Worm (Caenorhabditis elegans): ENCODE data around the gene mes-1.
A peak's percentile ranks its signal among the peaks of the same experiment; 100 is the strongest.

mes-1 gene

DNA sequence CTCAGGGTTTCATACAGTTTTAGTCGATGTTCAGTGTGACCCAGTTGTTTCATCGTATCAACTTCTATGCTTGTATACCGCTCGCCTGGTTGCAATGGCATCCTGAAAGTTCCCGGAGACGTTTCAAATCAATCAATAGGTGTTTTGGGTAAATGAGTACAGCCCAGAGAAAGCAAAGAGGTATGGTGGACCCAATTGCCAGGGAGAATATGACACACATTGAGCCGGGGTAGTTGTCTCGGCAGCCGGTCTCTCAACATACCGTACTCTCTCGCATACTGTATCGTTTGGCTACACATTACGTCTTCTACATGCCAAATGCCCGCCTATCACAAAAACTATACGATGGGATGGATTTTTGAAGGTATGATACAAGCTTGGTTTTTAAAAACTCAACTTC is 40.8 kb downstream of the mes-1 start, which contains the start of gene Y62H9A.9:
TSS of gene Y62H9A.9 (minus strand) at position 101 of the 400 bp plus-strand sequence.
- TF ChIP-seq ceh-83 (GFP tag; optimal IDR thresholded peaks at IDR 0.05) = no peak
- TF ChIP-seq sptf-1 (tag; optimal IDR thresholded peaks at IDR 0.05) = no peak
- TF ChIP-seq hlh-1 (tag; optimal IDR thresholded peaks at IDR 0.05) = no peak
- no peak for TF ChIP-seq nhr-12 (tag; optimal IDR thresholded peaks at IDR 0.05)
- TF ChIP-seq ham-2 (GFP tag; optimal IDR thresholded peaks at IDR 0.05) = no peak
- no peak for TF ChIP-seq snpc-4 (tag; optimal IDR thresholded peaks at IDR 0.05)
- no peak for TF ChIP-seq lin-13 (tag; optimal IDR thresholded peaks at IDR 0.05)
- no peak for TF ChIP-seq sem-2 (GFP tag; optimal IDR thresholded peaks at IDR 0.05)
- no peak for TF ChIP-seq nhr-28 (tag; optimal IDR thresholded peaks at IDR 0.05)
- TF ChIP-seq elt-1 (tag; optimal IDR thresholded peaks at IDR 0.05; ENCODE audit: borderline replicate concordance, insufficient read depth) = no peak
- TF ChIP-seq ceh-39 (tag; optimal IDR thresholded peaks at IDR 0.05) = no peak
- TF ChIP-seq ceh-43 (GFP tag; optimal IDR thresholded peaks at IDR 0.05) = no peak
- TF ChIP-seq zip-8 (tag; optimal IDR thresholded peaks at IDR 0.05) = no peak
- no peak for TF ChIP-seq drap-1 (GFP tag; optimal IDR thresholded peaks at IDR 0.05)
- no peak for TF ChIP-seq ztf-11 (tag; optimal IDR thresholded peaks at IDR 0.05)
- no peak for TF ChIP-seq M03D4.4 (tag; optimal IDR thresholded peaks at IDR 0.05)

- TF ChIP-seq mep-1 (tag; optimal IDR thresholded peaks at IDR 0.05) = peak; percentile 15
- no peak for TF ChIP-seq ztf-11 (tag; optimal IDR thresholded peaks at IDR 0.05)
- peak; percentile 27 for TF ChIP-seq ces-1 (GFP tag; optimal IDR thresholded peaks at IDR 0.05)
Measured at ce11 chrX:11899031-11899430, 41.8 kb downstream of the mes-1 start.

DNA sequence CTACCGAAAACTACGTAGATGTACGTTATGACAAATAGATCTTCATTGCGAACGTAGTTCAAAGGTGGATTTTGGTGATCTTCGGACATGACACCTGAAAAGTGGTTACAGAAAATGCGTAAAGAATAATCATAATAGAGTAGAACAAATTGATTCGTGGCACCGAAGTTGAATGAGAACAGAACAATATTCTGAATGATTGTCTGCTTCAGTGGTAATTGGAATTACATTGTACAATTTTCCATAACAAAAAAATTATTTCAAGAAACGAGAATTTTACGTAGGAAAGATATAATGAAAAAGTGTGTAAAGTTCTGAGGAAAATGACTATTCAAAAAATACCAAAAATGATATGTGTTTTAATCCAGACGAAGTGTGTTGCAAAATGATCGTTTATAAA is 45.4 kb downstream of the mes-1 start, which contains the start of gene Y62H9A.10:
TSS of gene Y62H9A.10 (minus strand) at position 101 of the 400 bp plus-strand sequence.
- no peak for TF ChIP-seq mep-1 (tag; optimal IDR thresholded peaks at IDR 0.05)
- no peak for TF ChIP-seq ces-1 (GFP tag; optimal IDR thresholded peaks at IDR 0.05)
- TF ChIP-seq ceh-39 (tag; optimal IDR thresholded peaks at IDR 0.05) = no peak
- TF ChIP-seq unc-39 (tag; optimal IDR thresholded peaks at IDR 0.05) = no peak
- no peak for TF ChIP-seq ceh-83 (GFP tag; optimal IDR thresholded peaks at IDR 0.05)
- no peak for TF ChIP-seq tbx-8 (GFP tag; optimal IDR thresholded peaks at IDR 0.05)
- no peak for TF ChIP-seq flh-1 (GFP tag; optimal IDR thresholded peaks at IDR 0.05)

DNA sequence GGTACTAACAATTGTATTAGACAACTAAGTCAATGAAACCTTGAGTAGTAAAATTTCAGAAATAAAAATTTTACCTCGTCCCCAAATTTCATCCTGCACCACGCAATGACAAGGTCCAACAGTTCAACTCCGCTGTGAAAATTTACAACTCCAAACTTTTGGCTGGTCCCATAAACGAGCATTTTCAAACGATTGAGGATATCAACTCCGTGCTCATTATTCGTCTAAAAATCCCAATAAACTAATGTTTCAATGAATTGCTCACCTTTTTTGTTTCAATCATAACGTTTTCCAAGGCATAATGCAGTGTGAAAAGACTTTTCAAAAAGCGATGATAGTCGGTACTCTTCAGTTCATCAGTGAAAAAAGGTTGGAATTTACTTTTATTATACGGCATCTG is 49.3 kb downstream of the mes-1 start:
- TF ChIP-seq cnd-1 (tag; optimal IDR thresholded peaks at IDR 0.05) (no peak), ham-2 (GFP tag; optimal IDR thresholded peaks at IDR 0.05) (no peak), nhr-76 (tag; optimal IDR thresholded peaks at IDR 0.05) (no peak), mep-1 (tag; optimal IDR thresholded peaks at IDR 0.05) (no peak), blmp-1 (tag; optimal IDR thresholded peaks at IDR 0.05) (no peak), sptf-1 (tag; optimal IDR thresholded peaks at IDR 0.05) (no peak), elt-1 (tag; optimal IDR thresholded peaks at IDR 0.05; ENCODE audit: borderline replicate concordance, insufficient read depth) (no peak), flh-1 (GFP tag; optimal IDR thresholded peaks at IDR 0.05) (no peak), nhr-237 (tag; optimal IDR thresholded peaks at IDR 0.05) (no peak), M03D4.4 (tag; optimal IDR thresholded peaks at IDR 0.05) (no peak), unc-62 (GFP tag; optimal IDR thresholded peaks at IDR 0.05) (no peak), ztf-11 (tag; optimal IDR thresholded peaks at IDR 0.05) (no peak), mls-2 (tag; optimal IDR thresholded peaks at IDR 0.05) (no peak), hlh-1 (tag; optimal IDR thresholded peaks at IDR 0.05) (no peak), unc-39 (tag; optimal IDR thresholded peaks at IDR 0.05) (no peak), ces-1 (GFP tag; optimal IDR thresholded peaks at IDR 0.05) (no peak), ceh-83 (GFP tag; optimal IDR thresholded peaks at IDR 0.05) (no peak)

DNA sequence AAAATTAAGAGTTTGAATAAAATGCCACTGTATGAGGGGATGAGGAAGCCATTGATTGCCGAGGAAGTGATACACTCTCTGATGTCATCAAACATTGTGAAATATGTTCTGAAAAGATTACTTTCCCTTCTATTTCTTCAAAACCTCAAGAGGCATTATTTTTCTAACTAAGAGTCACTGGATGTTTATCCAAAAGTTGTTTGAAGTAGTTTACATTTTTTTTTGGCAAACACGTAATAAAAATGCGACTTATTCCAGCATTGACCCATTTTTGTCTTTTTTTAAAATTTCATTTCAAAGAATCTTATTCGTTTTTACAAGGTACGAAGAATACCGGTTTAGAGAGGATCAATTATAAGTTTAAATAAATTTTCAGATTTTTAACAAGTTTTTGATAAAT is 50.0 kb downstream of the mes-1 start, which contains the start of gene Y62H9A.11:
TSS of gene Y62H9A.11 (minus strand) at position 101 of the 400 bp plus-strand sequence.
- TF ChIP-seq flh-1 (GFP tag; optimal IDR thresholded peaks at IDR 0.05) (no peak), bed-3 (GFP tag; optimal IDR thresholded peaks at IDR 0.05) (no peak), tbx-8 (GFP tag; optimal IDR thresholded peaks at IDR 0.05) (no peak), mab-5 (tag; optimal IDR thresholded peaks at IDR 0.05) (no peak), snpc-4 (tag; optimal IDR thresholded peaks at IDR 0.05) (no peak), ceh-39 (tag; optimal IDR thresholded peaks at IDR 0.05) (no peak), nhr-28 (tag; optimal IDR thresholded peaks at IDR 0.05) (no peak)

DNA sequence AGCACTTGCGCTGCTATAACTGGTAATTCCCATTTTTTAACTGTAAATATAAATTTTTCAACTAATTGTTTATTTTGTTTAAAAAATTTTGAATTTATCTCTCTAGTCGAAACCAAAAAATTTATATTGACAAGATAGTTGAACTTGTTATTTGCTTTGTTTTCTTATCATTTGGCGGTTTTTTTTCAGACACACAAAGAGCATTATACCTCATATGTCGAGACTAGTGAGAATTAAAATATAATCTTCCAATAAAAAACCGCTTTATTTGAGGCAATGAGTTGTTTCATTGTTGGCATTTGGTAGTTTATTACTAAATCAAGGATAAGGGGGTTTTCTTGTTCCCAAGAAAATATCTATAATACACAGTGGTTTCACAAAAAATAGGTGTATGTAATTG is 50.9 kb downstream of the mes-1 start:
- TF ChIP-seq nhr-12 (tag; optimal IDR thresholded peaks at IDR 0.05) = no peak
- TF ChIP-seq ces-1 (GFP tag; optimal IDR thresholded peaks at IDR 0.05) = no peak
- no peak for TF ChIP-seq sem-2 (GFP tag; optimal IDR thresholded peaks at IDR 0.05)
- TF ChIP-seq flh-1 (GFP tag; optimal IDR thresholded peaks at IDR 0.05) = no peak
- TF ChIP-seq pha-4 (tag; optimal IDR thresholded peaks at IDR 0.05) = no peak
- TF ChIP-seq sptf-1 (tag; optimal IDR thresholded peaks at IDR 0.05) = no peak
- TF ChIP-seq ztf-11 (tag; optimal IDR thresholded peaks at IDR 0.05) = no peak
- TF ChIP-seq drap-1 (GFP tag; optimal IDR thresholded peaks at IDR 0.05) = no peak
- TF ChIP-seq snpc-4 (tag; optimal IDR thresholded peaks at IDR 0.05) = no peak
- TF ChIP-seq ham-2 (GFP tag; optimal IDR thresholded peaks at IDR 0.05) = no peak

Data from whole organism, mixed stage, embryonic.